Worm (Caenorhabditis elegans) whole organism, mixed stage, embryonic: Measurements from ENCODE around the gene pnk-4.

Experiments used
- M03D4.4 ChIP-seq: sonication (generic microtip); optimal IDR thresholded peaks from 2 replicates; lab custom pipeline; 2017; ENCODE audit warnings: mild to moderate bottlenecking, missing genetic modification characterization, missing compliant biosample characterization
- blmp-1 ChIP-seq: fragments of 150-350 bp; optimal IDR thresholded peaks from 2 replicates; lab custom pipeline; 2014; ENCODE audit warnings: missing biosample characterization, missing genetic modification characterization
- ceh-39 ChIP-seq: fragments of 150-350 bp; optimal IDR thresholded peaks from 2 replicates; lab custom pipeline; 2014; ENCODE audit warnings: missing biosample characterization, missing genetic modification characterization
- ces-1 ChIP-seq: fragments of 150-350 bp; optimal IDR thresholded peaks from 2 replicates; lab custom pipeline; 2014; ENCODE audit warnings: missing biosample characterization, missing genetic modification reagents, missing genetic modification characterization
- hlh-1 ChIP-seq: fragments of 150-350 bp; optimal IDR thresholded peaks from 2 replicates; lab custom pipeline; 2014; ENCODE audit warnings: missing biosample characterization, missing genetic modification reagents, missing genetic modification characterization
- lin-32 ChIP-seq: fragments of 200-800 bp; sonication (Bioruptor generic); optimal IDR thresholded peaks from 2 replicates; lab custom pipeline; 2018; ENCODE audit warnings: mild to moderate bottlenecking, missing genetic modification characterization, missing compliant biosample characterization
- mep-1 ChIP-seq: fragments of 150-350 bp; optimal IDR thresholded peaks from 2 replicates; lab custom pipeline; 2017; ENCODE audit warnings: missing biosample characterization, missing genetic modification reagents, missing genetic modification characterization, inconsistent platforms
- nhr-12 ChIP-seq: fragments of 150-350 bp; optimal IDR thresholded peaks from 2 replicates; lab custom pipeline; 2014; ENCODE audit warnings: missing biosample characterization, missing genetic modification characterization
- pha-4 ChIP-seq: fragments of 150-350 bp; optimal IDR thresholded peaks from 2 replicates; lab custom pipeline; 2018; ENCODE audit warnings: missing biosample characterization, missing genetic modification reagents, missing genetic modification characterization
- snpc-4 ChIP-seq: fragments of 150-350 bp; optimal IDR thresholded peaks from 2 replicates; lab custom pipeline; 2014; ENCODE audit warnings: missing biosample characterization, missing genetic modification characterization
- sptf-1 ChIP-seq: sonication (generic microtip); optimal IDR thresholded peaks from 2 replicates; lab custom pipeline; 2017; ENCODE audit warnings: mild to moderate bottlenecking, missing genetic modification characterization, moderate library complexity, missing compliant biosample characterization
- unc-120 ChIP-seq: sonication (generic microtip); optimal IDR thresholded peaks from 2 replicates; lab custom pipeline; 2017; ENCODE audit warnings: missing genetic modification characterization, missing compliant biosample characterization; ENCODE audit not compliant: poor library complexity, severe bottlenecking
- unc-39 ChIP-seq: fragments of 150-350 bp; optimal IDR thresholded peaks from 2 replicates; lab custom pipeline; 2014; ENCODE audit warnings: missing biosample characterization, missing genetic modification characterization
- ztf-11 ChIP-seq: fragments of 150-350 bp; optimal IDR thresholded peaks from 2 replicates; lab custom pipeline; 2014; ENCODE audit warnings: missing biosample characterization, missing genetic modification characterization

- peak; percentile 95 for TF ChIP-seq ces-1
- no peak for TF ChIP-seq snpc-4 (tag; lab: Kevin White, UChicago)
- no peak for TF ChIP-seq hlh-1 (tag; lab: Kevin White, UChicago)
- TF ChIP-seq M03D4.4, result no peak
- TF ChIP-seq ztf-11 (tag; lab: Kevin White, UChicago), result no peak
- no peak for TF ChIP-seq ceh-39 (tag; lab: Kevin White, UChicago)
- no peak for TF ChIP-seq unc-120 (tag; lab: Kevin White, UChicago)
- no peak for TF ChIP-seq unc-39 (tag; lab: Kevin White, UChicago)
- TF ChIP-seq pha-4 (tag; lab: Kevin White, UChicago), result no peak
- TF ChIP-seq sptf-1 (tag; lab: Kevin White, UChicago), result no peak
- no peak for TF ChIP-seq lin-32
- TF ChIP-seq mep-1 (tag; lab: Kevin White, UChicago), result no peak
- no peak for TF ChIP-seq blmp-1
- TF ChIP-seq nhr-12 (tag; lab: Kevin White, UChicago), result no peak
Measured at ce11 chrX:5117571-5117970, 29.9 kb downstream of the pnk-4 start.
